Worm (Caenorhabditis elegans) whole organism, L4 larva: ENCODE measurements around the gene F54F2.6.

Experiments used
- D1046.2 ChIP-seq: fragments of 200-800 bp; sonication (Bioruptor generic); IDR thresholded peaks from 2 replicates; pipeline ENCODE4 v1.3.6; 2022; ENCODE audit warnings: missing genetic modification characterization, missing compliant biosample characterization
- F37D6.2 ChIP-seq: sonication (generic microtip); optimal IDR thresholded peaks from 2 replicates; lab custom pipeline; 2016; ENCODE audit warnings: mild to moderate bottlenecking, missing genetic modification characterization, missing compliant biosample characterization
- F44E2.7 ChIP-seq: fragments of 200-800 bp; sonication (Bioruptor generic); IDR thresholded peaks from 2 replicates; pipeline ENCODE4 v2.1.2; 2022; ENCODE audit warnings: missing genetic modification characterization, missing compliant biosample characterization
- T26A8.4 ChIP-seq: fragments of 200-800 bp; sonication (Bioruptor generic); IDR thresholded peaks from 2 replicates; pipeline ENCODE4 v1.3.6; 2022; ENCODE audit warnings: missing genetic modification characterization, missing compliant biosample characterization
- Y5F2A.4 ChIP-seq: fragments of 200-800 bp; sonication (Bioruptor generic); optimal IDR thresholded peaks from 2 replicates; lab custom pipeline; 2018; ENCODE audit warnings: mild to moderate bottlenecking, missing genetic modification characterization, missing compliant biosample characterization
- aha-1 ChIP-seq: fragments of 150-350 bp; peaks from one replicate; lab custom pipeline; 2014; ENCODE audit warnings: missing biosample characterization, missing genetic modification characterization
- aly-2 ChIP-seq: sonication (generic microtip); optimal IDR thresholded peaks from 2 replicates; lab custom pipeline; 2018; ENCODE audit warnings: missing biosample characterization, missing genetic modification characterization
- arid-1 ChIP-seq: fragments of 200-800 bp; sonication (Bioruptor generic); conservative IDR thresholded peaks from 2 replicates; pipeline ENCODE4 v1.3.6; 2022; ENCODE audit warnings: missing genetic modification reagents, missing genetic modification characterization, missing compliant biosample characterization
- attf-4 ChIP-seq: sonication (generic microtip); optimal IDR thresholded peaks from 3 replicates; lab custom pipeline; 2017; ENCODE audit warnings: missing biosample characterization, missing genetic modification characterization
- ceh-28 ChIP-seq: fragments of 150-350 bp; optimal IDR thresholded peaks from 2 replicates; lab custom pipeline; 2014; ENCODE audit warnings: missing biosample characterization, missing genetic modification reagents, missing genetic modification characterization
- ceh-44 ChIP-seq: fragments of 200-800 bp; sonication (Bioruptor generic); IDR thresholded peaks from 2 replicates; pipeline ENCODE4 v1.3.6; 2022; ENCODE audit warnings: missing genetic modification reagents, missing genetic modification characterization, missing compliant biosample characterization
- ces-1 ChIP-seq: fragments of 150-350 bp; sonication (generic microtip); optimal IDR thresholded peaks from 4 replicates; lab custom pipeline; 2014; ENCODE audit warnings: missing biosample characterization, missing genetic modification reagents, missing genetic modification characterization
- daf-12 ChIP-seq: fragments of 150-350 bp; optimal IDR thresholded peaks from 2 replicates; lab custom pipeline; 2014; ENCODE audit warnings: missing biosample characterization, missing genetic modification reagents, missing genetic modification characterization
- daf-8 ChIP-seq: fragments of 200-800 bp; sonication (Bioruptor generic); IDR thresholded peaks from 2 replicates; pipeline ENCODE4 v1.3.6; 2022; ENCODE audit warnings: missing genetic modification characterization, missing compliant biosample characterization
- dmd-8 ChIP-seq: fragments of 200-800 bp; sonication (Bioruptor generic); IDR thresholded peaks from 2 replicates; pipeline ENCODE4 v1.3.6; 2022; ENCODE audit warnings: missing genetic modification characterization, missing compliant biosample characterization
- duxl-1 ChIP-seq: sonication (generic microtip); optimal IDR thresholded peaks from 2 replicates; lab custom pipeline; 2016; ENCODE audit warnings: mild to moderate bottlenecking, missing genetic modification characterization, moderate library complexity, missing compliant biosample characterization; ENCODE audit not compliant: poor library complexity
- dve-1 ChIP-seq: sonication (generic microtip); optimal IDR thresholded peaks from 2 replicates; lab custom pipeline; 2017; ENCODE audit warnings: antibody characterized with exemption, mild to moderate bottlenecking, missing genetic modification characterization, missing compliant biosample characterization; ENCODE audit not compliant: insufficient read depth
- egl-27 ChIP-seq: sonication (generic microtip); optimal IDR thresholded peaks from 3 replicates; lab custom pipeline; 2017; ENCODE audit warnings: missing biosample characterization, missing genetic modification reagents, missing genetic modification characterization
- egl-43 ChIP-seq: fragments of 200-800 bp; sonication (Bioruptor generic); IDR thresholded peaks from 2 replicates; pipeline ENCODE4 v1.3.6; 2022; ENCODE audit warnings: missing genetic modification reagents, missing genetic modification characterization, missing compliant biosample characterization
- gei-8 ChIP-seq: fragments of 200-800 bp; sonication (Bioruptor generic); optimal IDR thresholded peaks from 2 replicates; lab custom pipeline; 2018; ENCODE audit warnings: mild to moderate bottlenecking, missing genetic modification characterization, missing compliant biosample characterization
- hif-1 ChIP-seq, 2 experiments: sonication (generic microtip); optimal IDR thresholded peaks; 2 replicates each; lab custom pipeline; 2016 to 2017; ENCODE audit warnings: missing compliant biosample characterization in 2 of 2, missing genetic modification characterization in 2 of 2, missing genetic modification reagents in 2 of 2, missing genotype in 2 of 2, mild to moderate bottlenecking in 1 of 2
- hmg-1.1 ChIP-seq: fragments of 200-800 bp; sonication (Bioruptor generic); IDR thresholded peaks from 2 replicates; pipeline ENCODE4 v1.3.6; 2022; ENCODE audit warnings: missing genetic modification reagents, missing genetic modification characterization, missing compliant biosample characterization
- jun-1 ChIP-seq: fragments of 150-350 bp; optimal IDR thresholded peaks from 2 replicates; lab custom pipeline; 2014; ENCODE audit warnings: missing biosample characterization, missing genetic modification reagents, missing genetic modification characterization
- lin-13 ChIP-seq: fragments of 150-350 bp; optimal IDR thresholded peaks from 2 replicates; lab custom pipeline; 2014; ENCODE audit warnings: missing biosample characterization, missing genetic modification reagents, missing genetic modification characterization
- lin-15B ChIP-seq: fragments of 150-350 bp; sonication (generic microtip); optimal IDR thresholded peaks from 3 replicates; lab custom pipeline; 2014; ENCODE audit warnings: missing biosample characterization, missing genetic modification characterization
- lin-29 ChIP-seq: fragments of 200-800 bp; sonication (Bioruptor generic); IDR thresholded peaks from 2 replicates; pipeline ENCODE4 v1.3.6; 2022; ENCODE audit warnings: missing genetic modification reagents, missing genetic modification characterization, missing compliant biosample characterization
- lin-38 ChIP-seq: fragments of 200-800 bp; sonication (Bioruptor generic); IDR thresholded peaks from 2 replicates; pipeline ENCODE4 v1.3.6; 2022; ENCODE audit warnings: missing genetic modification reagents, missing genetic modification characterization, missing compliant biosample characterization
- lsy-2 ChIP-seq, 2 experiments: fragments of 150-350 bp in 1 of 2; sonication (generic microtip) in 1 of 2; optimal IDR thresholded peaks; 2 replicates each; lab custom pipeline; 2014 to 2017; ENCODE audit warnings: missing biosample characterization in 2 of 2, missing genetic modification characterization in 2 of 2
- mdl-1 ChIP-seq, 2 experiments: fragments of 150-350 bp in 1 of 2; sonication (generic microtip) in 1 of 2; optimal IDR thresholded peaks; 2 replicates each; lab custom pipeline; 2014 to 2017; ENCODE audit warnings: missing biosample characterization in 2 of 2, missing genetic modification characterization in 2 of 2
- mep-1 ChIP-seq: fragments of 150-350 bp; sonication (generic microtip); optimal IDR thresholded peaks from 3 replicates; lab custom pipeline; 2014; ENCODE audit warnings: missing biosample characterization, missing genetic modification characterization
- mxl-3 ChIP-seq: fragments of 200-800 bp; sonication (Bioruptor generic); optimal IDR thresholded peaks from 2 replicates; lab custom pipeline; 2018; ENCODE audit warnings: mild to moderate bottlenecking, missing genetic modification characterization, missing compliant biosample characterization
- nhr-10 ChIP-seq: fragments of 150-350 bp; optimal IDR thresholded peaks from 2 replicates; lab custom pipeline; 2014; ENCODE audit warnings: missing biosample characterization, missing genetic modification characterization
- nhr-111 ChIP-seq: fragments of 200-800 bp; sonication (Bioruptor generic); optimal IDR thresholded peaks from 2 replicates; lab custom pipeline; 2018; ENCODE audit warnings: mild to moderate bottlenecking, missing genetic modification characterization, missing compliant biosample characterization
- nhr-237 ChIP-seq: sonication (generic microtip); optimal IDR thresholded peaks from 2 replicates; lab custom pipeline; 2017; ENCODE audit warnings: missing biosample characterization, missing genetic modification characterization
- nhr-41 ChIP-seq: fragments of 200-800 bp; sonication (Bioruptor generic); IDR thresholded peaks from 2 replicates; pipeline ENCODE4 v1.3.6; 2022; ENCODE audit warnings: missing genetic modification reagents, missing genetic modification characterization, missing compliant biosample characterization
- nhr-42 ChIP-seq: fragments of 200-800 bp; sonication (Bioruptor generic); IDR thresholded peaks from 2 replicates; pipeline ENCODE4 v1.3.6; 2022; ENCODE audit warnings: missing genetic modification characterization, missing compliant biosample characterization
- nhr-6 ChIP-seq: fragments of 150-350 bp; optimal IDR thresholded peaks from 2 replicates; lab custom pipeline; 2014; ENCODE audit warnings: missing biosample characterization, missing genetic modification characterization
- nhr-76 ChIP-seq: fragments of 150-350 bp; optimal IDR thresholded peaks from 2 replicates; lab custom pipeline; 2014; ENCODE audit warnings: missing biosample characterization, missing genetic modification characterization
- nhr-77 ChIP-seq: fragments of 150-350 bp; optimal IDR thresholded peaks from 2 replicates; lab custom pipeline; 2014; ENCODE audit warnings: missing biosample characterization, missing genetic modification characterization
- pha-4 ChIP-seq, 2 experiments: fragments of 150-350 bp in 1 of 2; fragments of 200-800 bp in 1 of 2; sonication (Bioruptor generic) in 1 of 2; IDR thresholded peaks in 1 of 2; optimal IDR thresholded peaks in 1 of 2; 2 replicates each; pipeline versions ENCODE4 v1.3.6 to Lab custom; 2014 to 2022; ENCODE audit warnings: missing genetic modification characterization in 2 of 2, missing genetic modification reagents in 2 of 2, missing biosample characterization in 1 of 2, missing compliant biosample characterization in 1 of 2
- pqm-1 ChIP-seq: sonication (generic microtip); optimal IDR thresholded peaks from 2 replicates; lab custom pipeline; 2017; ENCODE audit warnings: missing biosample characterization, missing genetic modification characterization
- rbr-2 ChIP-seq: sonication (generic microtip); optimal IDR thresholded peaks from 2 replicates; lab custom pipeline; 2016; ENCODE audit warnings: missing genotype, missing genetic modification characterization, missing compliant biosample characterization
- sdz-12 ChIP-seq: fragments of 200-800 bp; sonication (Bioruptor generic); optimal IDR thresholded peaks from 2 replicates; lab custom pipeline; 2018; ENCODE audit warnings: mild to moderate bottlenecking, missing genetic modification characterization, missing compliant biosample characterization
- skn-1 ChIP-seq: fragments of 150-350 bp; optimal IDR thresholded peaks from 2 replicates; lab custom pipeline; 2014; ENCODE audit warnings: missing biosample characterization, missing genetic modification characterization
- spr-1 ChIP-seq: sonication (generic microtip); optimal IDR thresholded peaks from 2 replicates; lab custom pipeline; 2016; ENCODE audit warnings: mild to moderate bottlenecking, missing genetic modification characterization, missing compliant biosample characterization
- spr-3 ChIP-seq: fragments of 200-800 bp; sonication (Bioruptor generic); optimal IDR thresholded peaks from 2 replicates; lab custom pipeline; 2018; ENCODE audit warnings: mild to moderate bottlenecking, missing genetic modification characterization, missing compliant biosample characterization
- tra-1 ChIP-seq: fragments of 200-800 bp; sonication (Bioruptor generic); IDR thresholded peaks from 2 replicates; pipeline ENCODE4 v1.3.6; 2022; ENCODE audit warnings: missing genetic modification reagents, missing genetic modification characterization, missing compliant biosample characterization
- vab-7 ChIP-seq: fragments of 200-800 bp; sonication (Bioruptor generic); IDR thresholded peaks from 2 replicates; pipeline ENCODE4 v1.3.6; 2022; ENCODE audit warnings: missing genetic modification reagents, missing genetic modification characterization, missing compliant biosample characterization
- zfp-2 ChIP-seq: sonication (generic microtip); optimal IDR thresholded peaks from 2 replicates; lab custom pipeline; 2016; ENCODE audit warnings: mild to moderate bottlenecking, missing genetic modification characterization, missing compliant biosample characterization
- ztf-11 ChIP-seq: fragments of 150-350 bp; optimal IDR thresholded peaks from 2 replicates; lab custom pipeline; 2014; ENCODE audit warnings: missing biosample characterization, missing genetic modification characterization
- ztf-7 ChIP-seq: fragments of 150-350 bp; optimal IDR thresholded peaks from 2 replicates; lab custom pipeline; 2014; ENCODE audit warnings: missing biosample characterization, missing genetic modification characterization

The F54F2.6 gene

DNA sequence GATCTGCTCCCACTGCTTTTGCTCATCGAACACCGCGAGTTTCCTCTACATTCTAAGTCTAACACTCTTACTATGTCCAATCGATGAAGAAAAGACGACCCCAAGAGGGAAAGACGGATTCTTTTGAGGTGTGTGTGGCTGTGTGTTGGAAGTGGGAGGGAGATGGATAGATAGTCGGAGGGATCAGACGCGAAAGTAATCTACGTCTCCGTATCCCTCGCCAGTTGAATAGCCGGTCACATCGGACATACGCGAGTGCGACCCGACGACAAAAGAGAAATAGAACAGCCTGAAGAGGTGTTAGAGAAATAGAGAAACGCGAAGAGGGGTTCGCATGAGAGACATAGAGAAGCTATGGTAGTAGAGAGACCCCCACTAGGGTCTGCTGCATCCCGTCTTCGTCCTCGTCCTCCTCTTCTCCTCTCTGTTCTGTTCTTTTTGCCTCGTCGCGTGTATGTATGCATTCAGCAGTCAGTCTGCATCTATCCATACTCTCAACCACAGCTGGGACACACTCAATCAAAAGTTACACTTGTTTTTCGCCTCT is 4.8 kb downstream of the F54F2.6 start (continued):
- TF ChIP-seq egl-27 = no peak
- peak; percentile 88 for TF ChIP-seq ztf-7 (tag; lab: Kevin White, UChicago)
- TF ChIP-seq sdz-12 (GFP tag; lab: Kevin White, UChicago) = no peak
- TF ChIP-seq ceh-28 (tag; lab: Kevin White, UChicago) = peak; percentile 72
- peak; percentile 87 for TF ChIP-seq jun-1 (tag; lab: Kevin White, UChicago)
- TF ChIP-seq Y5F2A.4 (GFP tag; lab: Kevin White, UChicago) = peak; percentile 59
- TF ChIP-seq nhr-6 = peak; percentile 84
- peak; percentile 93 for TF ChIP-seq mxl-3 (GFP tag; lab: Kevin White, UChicago)
- peak; percentile 54 for TF ChIP-seq pqm-1 (tag; lab: Kevin White, UChicago)
- TF ChIP-seq nhr-10 = peak; percentile 60
- no peak for TF ChIP-seq ceh-44 (GFP tag; lab: Robert Waterston, UW)
- peak; percentile 13 for TF ChIP-seq attf-4 (tag; lab: Kevin White, UChicago)
- peak; percentile 98 for TF ChIP-seq hmg-1.1
- TF ChIP-seq dve-1 (tag; lab: Kevin White, UChicago) = peak; percentile 94
- TF ChIP-seq duxl-1 = peak; percentile 64
- TF ChIP-seq nhr-41 (GFP tag; lab: Robert Waterston, UW) = no peak
- peak; percentile 97 for TF ChIP-seq mep-1 (tag; lab: Kevin White, UChicago)
- TF ChIP-seq nhr-111 (GFP tag; lab: Kevin White, UChicago) = no peak
- TF ChIP-seq nhr-237 = peak; percentile 58
- peak; percentile 94 for TF ChIP-seq lin-13 (GFP tag; lab: Kevin White, UChicago)
- peak; percentile 94 for TF ChIP-seq egl-43 (GFP tag; lab: Robert Waterston, UW)
- TF ChIP-seq mdl-1 (tag; optimal IDR thresholded peaks at IDR 0.05; lab: Kevin White, UChicago) = peak; percentile 89 to 97
- peak; percentile 97 for TF ChIP-seq rbr-2 (tag; lab: Kevin White, UChicago)
- TF ChIP-seq gei-8 (GFP tag; lab: Kevin White, UChicago) = peak; percentile 94
- no peak for TF ChIP-seq zfp-2
- no peak for TF ChIP-seq F44E2.7 (GFP tag; lab: Robert Waterston, UW)
- TF ChIP-seq ztf-11 (tag; lab: Kevin White, UChicago) = no peak
- peak; percentile 88 for TF ChIP-seq spr-1 (tag; lab: Kevin White, UChicago)
- TF ChIP-seq tra-1 (GFP tag; lab: Robert Waterston, UW) = peak; percentile 91
- peak; percentile 88 for TF ChIP-seq arid-1
- no peak for TF ChIP-seq dmd-8 (GFP tag; lab: Robert Waterston, UW)
- TF ChIP-seq lin-38 (GFP tag; lab: Robert Waterston, UW) = peak; percentile 70
- no peak for TF ChIP-seq lin-15B (tag; lab: Kevin White, UChicago)
- TF ChIP-seq nhr-76 (tag; lab: Kevin White, UChicago) = no peak
- peak; percentile 69 for TF ChIP-seq ces-1 (GFP tag; lab: Kevin White, UChicago)
- TF ChIP-seq daf-8 (GFP tag; lab: Robert Waterston, UW) = no peak
- 0 out of 2 replicates have a peak, but pooled peaks have one; percentile 52 for TF ChIP-seq nhr-42 (GFP tag; lab: Robert Waterston, UW)
- TF ChIP-seq aha-1 = peak; percentile 98
- 0 out of 2 replicates have a peak, but pooled peaks have one; percentile 56 for TF ChIP-seq D1046.2 (GFP tag; lab: Robert Waterston, UW)
- peak; percentile 93 for TF ChIP-seq F37D6.2
- TF ChIP-seq T26A8.4 (GFP tag; lab: Robert Waterston, UW) = peak; percentile 92
- peak; percentile 75 to 88 for TF ChIP-seq hif-1 (tag; optimal IDR thresholded peaks at IDR 0.05; lab: Kevin White, UChicago)
- TF ChIP-seq lsy-2 (tag; optimal IDR thresholded peaks at IDR 0.05; lab: Kevin White, UChicago) = peak; percentile 91 to 93
- peak; percentile 14 for TF ChIP-seq skn-1 (tag; lab: Kevin White, UChicago)
- TF ChIP-seq spr-3 (GFP tag; lab: Kevin White, UChicago) = no peak
- peak; percentile 78 for TF ChIP-seq lin-29 (GFP tag; lab: Robert Waterston, UW)
- peak; percentile 90 for TF ChIP-seq pha-4 (GFP tag; IDR thresholded peaks at IDR 0.05; lab: Robert Waterston, UW)
- no peak for TF ChIP-seq pha-4 (tag; optimal IDR thresholded peaks at IDR 0.05; lab: Kevin White, UChicago)
- no peak for TF ChIP-seq aly-2
- TF ChIP-seq nhr-77 (tag; lab: Kevin White, UChicago) = peak; percentile 87
- TF ChIP-seq vab-7 = no peak
- no peak for TF ChIP-seq daf-12
